Worm (Caenorhabditis elegans) whole organism, L4/young adult: ENCODE results near the gene srw-103.

Experiments used
- W03F9.2 ChIP-seq: fragments of 150-350 bp; optimal IDR thresholded peaks from 2 replicates; lab custom pipeline; 2014; ENCODE audit warnings: missing biosample characterization, missing genetic modification characterization
- dao-5 ChIP-seq: sonication (generic microtip); optimal IDR thresholded peaks from 2 replicates; lab custom pipeline; 2016; ENCODE audit warnings: missing genotype, missing genetic modification characterization, moderate library complexity, missing compliant biosample characterization
- him-1 ChIP-seq: sonication (generic microtip); optimal IDR thresholded peaks from 2 replicates; lab custom pipeline; 2016; ENCODE audit warnings: missing genotype, missing genetic modification reagents, missing genetic modification characterization, missing compliant biosample characterization

DNA sequence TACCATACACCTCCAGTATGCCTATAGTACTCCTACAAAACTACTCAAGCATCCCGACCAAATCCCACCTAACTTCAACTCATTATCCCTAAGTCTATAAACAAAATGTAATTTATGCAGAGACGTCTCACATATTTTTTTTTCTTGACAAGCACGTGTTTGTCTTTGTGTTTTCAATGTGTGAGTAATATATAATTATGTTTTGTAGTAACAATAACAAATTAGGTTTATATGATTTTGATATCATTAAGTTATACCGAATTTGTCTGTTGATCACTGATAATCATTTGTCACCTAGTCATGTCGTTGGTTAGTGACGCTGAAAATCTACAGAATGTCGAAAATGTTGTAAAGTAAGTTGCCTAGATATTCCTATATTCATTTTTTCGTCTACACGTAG, 2.9 kb downstream of the srw-103 start, which contains the start of gene srw-102:
- TF ChIP-seq W03F9.2 = no peak
- no peak for TF ChIP-seq dao-5 (tag; lab: Kevin White, UChicago)
- no peak for TF ChIP-seq him-1 (tag; lab: Kevin White, UChicago)
